Worm (Caenorhabditis elegans) whole organism, L3 larva: ENCODE measurements around the gene F54E4.3.

Source experiments
- aly-2 ChIP-seq: fragments of 150-350 bp; optimal IDR thresholded peaks from 2 replicates; lab custom pipeline; 2014; ENCODE audit warnings: missing biosample characterization, missing genetic modification characterization
- ceh-82 ChIP-seq: fragments of 150-350 bp; optimal IDR thresholded peaks from 2 replicates; lab custom pipeline; 2014; ENCODE audit warnings: missing biosample characterization, missing genetic modification characterization
- ceh-9 ChIP-seq: sonication (generic microtip); optimal IDR thresholded peaks from 2 replicates; lab custom pipeline; 2018; ENCODE audit warnings: missing biosample characterization, missing genetic modification characterization
- daf-12 ChIP-seq: fragments of 150-350 bp; optimal IDR thresholded peaks from 2 replicates; lab custom pipeline; 2014; ENCODE audit warnings: missing biosample characterization, missing genetic modification reagents, missing genetic modification characterization
- mdl-1 ChIP-seq: fragments of 150-350 bp; optimal IDR thresholded peaks from 2 replicates; lab custom pipeline; 2014; ENCODE audit warnings: missing biosample characterization, missing genetic modification characterization
- nhr-12 ChIP-seq: fragments of 150-350 bp; optimal IDR thresholded peaks from 2 replicates; lab custom pipeline; 2014; ENCODE audit warnings: missing biosample characterization, missing genetic modification characterization
- nhr-23 ChIP-seq: fragments of 150-350 bp; optimal IDR thresholded peaks from 2 replicates; lab custom pipeline; 2014; ENCODE audit warnings: missing biosample characterization, missing genetic modification reagents, missing genetic modification characterization
- nhr-237 ChIP-seq: fragments of 150-350 bp; optimal IDR thresholded peaks from 2 replicates; lab custom pipeline; 2014; ENCODE audit warnings: missing biosample characterization, missing genetic modification characterization
- nhr-28 ChIP-seq: fragments of 150-350 bp; optimal IDR thresholded peaks from 2 replicates; lab custom pipeline; 2014; ENCODE audit warnings: missing biosample characterization, missing genetic modification characterization
- nhr-76 ChIP-seq: fragments of 150-350 bp; sonication (generic microtip); optimal IDR thresholded peaks from 5 replicates; lab custom pipeline; 2014; ENCODE audit warnings: missing biosample characterization, missing genetic modification characterization
- pha-4 ChIP-seq: fragments of 150-350 bp; optimal IDR thresholded peaks from 2 replicates; lab custom pipeline; 2014; ENCODE audit warnings: missing biosample characterization, missing genetic modification reagents, missing genetic modification characterization
- pqm-1 ChIP-seq: fragments of 150-350 bp; optimal IDR thresholded peaks from 2 replicates; lab custom pipeline; 2017; ENCODE audit warnings: missing biosample characterization, missing genetic modification characterization, inconsistent platforms
- sea-2 ChIP-seq: fragments of 150-350 bp; sonication (generic microtip); optimal IDR thresholded peaks from 4 replicates; lab custom pipeline; 2014; ENCODE audit warnings: missing biosample characterization, missing genetic modification reagents, missing genetic modification characterization
- zag-1 ChIP-seq: fragments of 150-350 bp; optimal IDR thresholded peaks from 2 replicates; lab custom pipeline; 2014; ENCODE audit warnings: missing biosample characterization, missing genetic modification characterization

ce11 chrX:14653486-14653885 is 17.3 kb upstream of the F54E4.3 start:
- no peak for TF ChIP-seq ceh-9 (tag; lab: Kevin White, UChicago)
- no peak for TF ChIP-seq nhr-237
- TF ChIP-seq nhr-28 (tag; lab: Kevin White, UChicago): no peak
- TF ChIP-seq pha-4 (tag; lab: Kevin White, UChicago): no peak
- no peak for TF ChIP-seq nhr-12 (tag; lab: Kevin White, UChicago)
- TF ChIP-seq ceh-82: no peak
- TF ChIP-seq nhr-23 (tag; lab: Kevin White, UChicago): no peak
- TF ChIP-seq aly-2 (tag; lab: Kevin White, UChicago): no peak
- TF ChIP-seq nhr-76 (tag; lab: Kevin White, UChicago): no peak
- TF ChIP-seq daf-12 (tag; lab: Kevin White, UChicago): no peak
- TF ChIP-seq pqm-1: no peak
- TF ChIP-seq sea-2: no peak
- TF ChIP-seq zag-1 (tag; lab: Kevin White, UChicago): no peak
- TF ChIP-seq mdl-1: no peak
